Fruit fly (Drosophila melanogaster) whole organism, wandering third instar larva: ENCODE measurements around the gene ChAT.

Experiments
- lola ChIP-seq: fragments of >200 bp; optimal IDR thresholded peaks from 2 replicates; lab custom pipeline; 2017; ENCODE audit warnings: missing biosample characterization, missing genetic modification characterization
- psq ChIP-seq: fragments of 200-800 bp; sonication (Bioruptor generic); optimal IDR thresholded peaks from 3 replicates; lab custom pipeline; 2017; ENCODE audit warnings: missing biosample characterization, mild to moderate bottlenecking, missing genetic modification characterization, moderate library complexity

- TF ChIP-seq psq (GFP tag; lab: Kevin White, UChicago) (no peak), lola (GFP tag; lab: Kevin White, UChicago) (no peak)
Measured at dm6 chr3R:18749786-18750185, 44.5 kb downstream of the ChAT start.
